Fruit fly (Drosophila melanogaster) S2 (cell line): Measurements from ENCODE around the gene Cyp303a1.

ENCODE experiments used
- CG8478 ChIP-seq: fragments of >200 bp; optimal IDR thresholded peaks from 2 replicates; lab custom pipeline; 2018
- CTCF ChIP-seq, 2 experiments: fragments of >200 bp; optimal IDR thresholded peaks; 2 replicates each; lab custom pipeline; 2018

DNA sequence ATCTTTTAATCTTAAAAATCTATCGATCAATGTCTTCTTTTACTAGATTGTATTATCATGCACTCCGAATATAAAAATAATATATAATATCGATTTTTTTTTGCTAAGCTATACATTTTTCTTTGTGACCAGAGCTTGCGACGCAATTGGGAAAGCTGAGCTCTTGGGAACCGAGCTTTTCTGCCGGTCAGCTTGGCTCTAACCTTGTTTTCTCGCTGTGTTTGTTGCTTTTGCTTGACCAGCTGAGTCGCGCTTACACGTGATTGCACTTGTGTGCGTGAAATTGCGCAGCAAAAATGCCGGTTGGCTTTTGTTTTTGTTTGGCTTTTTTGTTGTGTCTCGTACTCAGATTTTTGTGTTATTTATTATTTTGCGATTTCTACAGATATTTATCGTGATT is 20.5 kb upstream of the Cyp303a1 start:
- no peak for TF ChIP-seq CTCF (optimal IDR thresholded peaks at IDR 0.05; lab: Kevin White, UChicago)
- no peak for TF ChIP-seq CG8478 (lab: Kevin White, UChicago)
